Fruit fly (Drosophila melanogaster) whole organism, embryonic: ENCODE results near the gene Cyp6v1.

ENCODE experiments used
- Atf-2 ChIP-seq: fragments of 200-800 bp; sonication (Bioruptor generic); optimal IDR thresholded peaks from 2 replicates; lab custom pipeline; 2016; ENCODE audit warnings: missing biosample characterization, missing genetic modification characterization
- BEAF-32 ChIP-seq: fragments of 200-800 bp; sonication (Bioruptor generic); optimal IDR thresholded peaks from 3 replicates; lab custom pipeline; 2017; ENCODE audit warnings: missing biosample characterization, missing genetic modification characterization, mild to moderate bottlenecking, moderate library complexity, missing genetic modification reagents
- CG11695 ChIP-seq: fragments of 200-800 bp; sonication (Bioruptor generic); IDR thresholded peaks from 3 replicates; pipeline ENCODE4 v1.3.6; 2022; ENCODE audit warnings: missing biosample characterization, missing genetic modification characterization
- CG11723 ChIP-seq: fragments of 200-800 bp; sonication (Bioruptor generic); optimal IDR thresholded peaks from 2 replicates; lab custom pipeline; 2017; ENCODE audit warnings: missing biosample characterization, mild to moderate bottlenecking, missing genetic modification characterization
- CG12236 ChIP-seq: fragments of 200-800 bp; sonication (Bioruptor generic); optimal IDR thresholded peaks from 2 replicates; lab custom pipeline; 2016; ENCODE audit warnings: missing biosample characterization, missing genetic modification characterization
- CG14050 ChIP-seq: fragments of 200-800 bp; sonication (Bioruptor generic); IDR thresholded peaks from 3 replicates; pipeline ENCODE4 v1.3.6; 2022; ENCODE audit warnings: missing biosample characterization, missing genetic modification characterization
- CG17385 ChIP-seq: fragments of 200-800 bp; sonication (Bioruptor generic); optimal IDR thresholded peaks from 3 replicates; lab custom pipeline; 2018; ENCODE audit warnings: missing biosample characterization, mild to moderate bottlenecking, missing genetic modification characterization
- CG17912 ChIP-seq: fragments of 200-800 bp; sonication (Bioruptor generic); optimal IDR thresholded peaks from 2 replicates; lab custom pipeline; 2018; ENCODE audit warnings: missing biosample characterization, mild to moderate bottlenecking, missing genetic modification characterization
- CG2120 ChIP-seq: fragments of 200-800 bp; sonication (Bioruptor generic); optimal IDR thresholded peaks from 3 replicates; lab custom pipeline; 2016; ENCODE audit warnings: missing biosample characterization, missing genetic modification characterization
- CG2129 ChIP-seq: fragments of 200-800 bp; sonication (Bioruptor generic); IDR thresholded peaks from 2 replicates; pipeline ENCODE4 v1.3.6; 2022; ENCODE audit warnings: missing biosample characterization, missing genetic modification characterization; ENCODE audit not compliant: partially characterized antibody
- CG3995 ChIP-seq: fragments of 200-800 bp; sonication (Bioruptor generic); optimal IDR thresholded peaks from 3 replicates; lab custom pipeline; 2016; ENCODE audit warnings: missing biosample characterization, missing genetic modification characterization
- CG42726 ChIP-seq: fragments of 200-800 bp; sonication (Bioruptor generic); IDR thresholded peaks from 2 replicates; pipeline ENCODE4 v1.3.6; 2022; ENCODE audit warnings: missing biosample characterization, missing genetic modification characterization; ENCODE audit not compliant: partially characterized antibody
- CG4282 ChIP-seq: fragments of 200-800 bp; sonication (Bioruptor generic); optimal IDR thresholded peaks from 2 replicates; lab custom pipeline; 2016; ENCODE audit warnings: missing biosample characterization, missing genetic modification characterization
- CG5953 ChIP-seq: fragments of 200-800 bp; sonication (Bioruptor generic); IDR thresholded peaks from 2 replicates; pipeline ENCODE4 v1.3.6; 2022; ENCODE audit warnings: missing biosample characterization, missing genetic modification characterization
- CG6254 ChIP-seq: fragments of 200-800 bp; sonication (Bioruptor generic); optimal IDR thresholded peaks from 3 replicates; lab custom pipeline; 2017; ENCODE audit warnings: mild to moderate bottlenecking, missing biosample characterization, missing genetic modification reagents, missing genetic modification characterization
- CG8089 ChIP-seq: fragments of 200-800 bp; sonication (Bioruptor generic); optimal IDR thresholded peaks from 3 replicates; lab custom pipeline; 2016; ENCODE audit warnings: missing biosample characterization, missing genetic modification characterization
- CG9437 ChIP-seq: fragments of 200-800 bp; sonication (Bioruptor generic); optimal IDR thresholded peaks from 2 replicates; lab custom pipeline; 2018; ENCODE audit warnings: missing biosample characterization, mild to moderate bottlenecking, missing genetic modification characterization
- CHES-1-like ChIP-seq: fragments of 200-800 bp; sonication (Bioruptor generic); optimal IDR thresholded peaks from 2 replicates; lab custom pipeline; 2016; ENCODE audit warnings: missing biosample characterization, missing genetic modification characterization
- D19B ChIP-seq: fragments of 200-800 bp; sonication (Bioruptor generic); optimal IDR thresholded peaks from 2 replicates; lab custom pipeline; 2017; ENCODE audit warnings: missing biosample characterization, mild to moderate bottlenecking, missing genetic modification characterization
- Dfd ChIP-seq, 2 experiments: fragments of >200 bp; optimal IDR thresholded peaks; 2 replicates each; lab custom pipeline; 2017; ENCODE audit warnings: missing biosample characterization in 2 of 2, missing genetic modification characterization in 2 of 2
- Dip2 ChIP-seq: fragments of 200-800 bp; sonication (Bioruptor generic); IDR thresholded peaks from 2 replicates; pipeline ENCODE4 v1.3.6; 2022; ENCODE audit warnings: missing biosample characterization, missing genetic modification characterization
- Ets97D ChIP-seq: fragments of 200-800 bp; sonication (Bioruptor generic); optimal IDR thresholded peaks from 3 replicates; lab custom pipeline; 2016; ENCODE audit warnings: missing biosample characterization, missing genetic modification characterization
- Fer2 ChIP-seq: fragments of 200-800 bp; sonication (Bioruptor generic); optimal IDR thresholded peaks from 2 replicates; lab custom pipeline; 2018; ENCODE audit warnings: missing biosample characterization, mild to moderate bottlenecking, missing genetic modification characterization, moderate library complexity
- Fer3 ChIP-seq: fragments of 200-800 bp; sonication (Bioruptor generic); optimal IDR thresholded peaks from 2 replicates; lab custom pipeline; 2018; ENCODE audit warnings: missing biosample characterization, mild to moderate bottlenecking, missing genetic modification characterization, moderate library complexity
- Gug ChIP-seq: fragments of 200-800 bp; sonication (Bioruptor generic); IDR thresholded peaks from 4 replicates; pipeline ENCODE4 v1.3.6; 2022; ENCODE audit warnings: missing biosample characterization, missing genetic modification characterization
- H2.0 ChIP-seq: fragments of 200-800 bp; sonication (Bioruptor generic); IDR thresholded peaks from 2 replicates; pipeline ENCODE4 v1.3.6; 2022; ENCODE audit warnings: missing biosample characterization, missing genetic modification characterization
- Hand ChIP-seq: fragments of 200-800 bp; sonication (Bioruptor generic); optimal IDR thresholded peaks from 2 replicates; lab custom pipeline; 2017; ENCODE audit warnings: mild to moderate bottlenecking, missing biosample characterization, missing genetic modification reagents, missing genetic modification characterization
- Hmr ChIP-seq: fragments of 200-800 bp; sonication (Bioruptor generic); optimal IDR thresholded peaks from 3 replicates; lab custom pipeline; 2017; ENCODE audit warnings: mild to moderate bottlenecking, missing biosample characterization, missing genetic modification reagents, missing genetic modification characterization
- Hr51 ChIP-seq, 2 experiments: fragments of 200-800 bp; sonication (Bioruptor generic); optimal IDR thresholded peaks; 2 replicates in 1 of 2; 3 replicates in 1 of 2; lab custom pipeline; 2016 to 2018; ENCODE audit warnings: missing biosample characterization in 2 of 2, missing genetic modification characterization in 2 of 2, mild to moderate bottlenecking in 1 of 2, moderate library complexity in 1 of 2
- Nf-YC ChIP-seq: fragments of 200-800 bp; optimal IDR thresholded peaks from 3 replicates; lab custom pipeline; 2019; ENCODE audit warnings: missing biosample characterization, mild to moderate bottlenecking, missing genetic modification characterization, moderate library complexity
- Oaz ChIP-seq: fragments of 200-800 bp; sonication (Bioruptor generic); IDR thresholded peaks from 2 replicates; pipeline ENCODE4 v1.3.6; 2022; ENCODE audit warnings: missing biosample characterization, missing genetic modification characterization
- Scr ChIP-seq: fragments of 200-800 bp; sonication (Bioruptor generic); IDR thresholded peaks from 2 replicates; pipeline ENCODE4 v1.3.6; 2022; ENCODE audit warnings: missing biosample characterization, missing genetic modification characterization; ENCODE audit not compliant: partially characterized antibody
- amos ChIP-seq: fragments of 200-800 bp; sonication (Bioruptor generic); IDR thresholded peaks from 2 replicates; pipeline ENCODE4 v1.3.6; 2022; ENCODE audit warnings: missing biosample characterization, missing genetic modification characterization; ENCODE audit not compliant: partially characterized antibody
- ash1 ChIP-seq: fragments of 200-800 bp; sonication (Bioruptor generic); optimal IDR thresholded peaks from 2 replicates; lab custom pipeline; 2018; ENCODE audit warnings: missing biosample characterization, mild to moderate bottlenecking, missing genetic modification characterization
- cato ChIP-seq: fragments of 200-800 bp; sonication (Bioruptor generic); optimal IDR thresholded peaks from 2 replicates; lab custom pipeline; 2016; ENCODE audit warnings: missing biosample characterization, missing genetic modification characterization, borderline replicate concordance
- fd102C ChIP-seq: fragments of 200-800 bp; sonication (Bioruptor generic); optimal IDR thresholded peaks from 2 replicates; lab custom pipeline; 2018; ENCODE audit warnings: missing biosample characterization, mild to moderate bottlenecking, missing genetic modification characterization, moderate library complexity
- fd3F ChIP-seq: fragments of 200-800 bp; sonication (Bioruptor generic); optimal IDR thresholded peaks from 2 replicates; lab custom pipeline; 2018; ENCODE audit warnings: missing biosample characterization, mild to moderate bottlenecking, missing genetic modification characterization, moderate library complexity
- klu ChIP-seq: fragments of 200-800 bp; sonication (Bioruptor generic); IDR thresholded peaks from 2 replicates; pipeline ENCODE4 v1.3.6; 2022; ENCODE audit warnings: missing biosample characterization, missing genetic modification characterization
- mirr ChIP-seq: fragments of 200-800 bp; sonication (Bioruptor generic); optimal IDR thresholded peaks from 3 replicates; lab custom pipeline; 2018; ENCODE audit warnings: missing biosample characterization, mild to moderate bottlenecking, missing genetic modification characterization
- pb ChIP-seq: fragments of 200-800 bp; sonication (Bioruptor generic); optimal IDR thresholded peaks from 3 replicates; lab custom pipeline; 2016; ENCODE audit warnings: missing biosample characterization, missing genetic modification characterization
- phol ChIP-seq: fragments of 200-800 bp; sonication (Bioruptor generic); optimal IDR thresholded peaks from 3 replicates; lab custom pipeline; 2018; ENCODE audit warnings: missing biosample characterization, mild to moderate bottlenecking, missing genetic modification characterization, moderate library complexity
- pzg ChIP-seq: fragments of 200-800 bp; sonication (Bioruptor generic); optimal IDR thresholded peaks from 3 replicates; lab custom pipeline; 2018; ENCODE audit warnings: missing biosample characterization, mild to moderate bottlenecking, missing genetic modification characterization, moderate library complexity
- ro ChIP-seq: fragments of 200-800 bp; sonication (Bioruptor generic); IDR thresholded peaks from 2 replicates; pipeline ENCODE4 v1.3.6; 2022; ENCODE audit warnings: missing biosample characterization, missing genetic modification characterization
- scrt ChIP-seq: fragments of 200-800 bp; sonication (Bioruptor generic); optimal IDR thresholded peaks from 2 replicates; lab custom pipeline; 2018; ENCODE audit warnings: missing biosample characterization, mild to moderate bottlenecking, missing genetic modification characterization, moderate library complexity
- sisA ChIP-seq: fragments of 200-800 bp; sonication (Bioruptor generic); IDR thresholded peaks from 2 replicates; pipeline ENCODE4 v1.3.6; 2022; ENCODE audit warnings: missing biosample characterization, missing genetic modification characterization
- tll ChIP-seq, 2 experiments: fragments of 200-800 bp in 1 of 2; fragments of >200 bp in 1 of 2; sonication (Bioruptor generic) in 1 of 2; optimal IDR thresholded peaks; 2 replicates each; lab custom pipeline; 2017 to 2019; ENCODE audit warnings: missing biosample characterization in 2 of 2, missing genetic modification characterization in 2 of 2, mild to moderate bottlenecking in 1 of 2, moderate library complexity in 1 of 2
- tx ChIP-seq: fragments of 200-800 bp; sonication (Bioruptor generic); optimal IDR thresholded peaks from 2 replicates; lab custom pipeline; 2016; ENCODE audit warnings: missing biosample characterization, missing genetic modification characterization
- yki ChIP-seq: fragments of >200 bp; optimal IDR thresholded peaks from 3 replicates; lab custom pipeline; 2018
- zfh2 ChIP-seq: fragments of 200-800 bp; sonication (Bioruptor generic); optimal IDR thresholded peaks from 2 replicates; lab custom pipeline; 2016; ENCODE audit warnings: missing biosample characterization, missing genetic modification characterization

The Cyp6v1 gene

dm6 chrX:20656535-20657350 lies at the start of gene Cyp6v1 (continued):
- no peak for TF ChIP-seq Ets97D (GFP tag; lab: Kevin White, UChicago)
- TF ChIP-seq sisA (GFP tag; lab: Robert Waterston, UW): 0 out of 2 replicates have a peak, but pooled peaks have one; percentile 36
- TF ChIP-seq amos (GFP tag; lab: Robert Waterston, UW): no peak
- TF ChIP-seq Gug (GFP tag; lab: Robert Waterston, UW): 0 out of 4 replicates have a peak, but pooled peaks have one; percentile 6
- TF ChIP-seq CG17385: peak; percentile 39
- peak; percentile 7 for TF ChIP-seq Nf-YC
- TF ChIP-seq Fer3 (tag; lab: Kevin White, UChicago): no peak
- peak; percentile 19 for TF ChIP-seq cato (GFP tag; lab: Kevin White, UChicago)
- no peak for TF ChIP-seq CG11695
- TF ChIP-seq CHES-1-like: no peak
- TF ChIP-seq fd102C: no peak
- no peak for TF ChIP-seq Dfd (GFP tag; optimal IDR thresholded peaks at IDR 0.05; lab: Kevin White, UChicago)
- no peak for TF ChIP-seq Oaz (GFP tag; lab: Robert Waterston, UW)
- no peak for TF ChIP-seq CG12236 (GFP tag; lab: Kevin White, UChicago)
- no peak for TF ChIP-seq Dip2 (GFP tag; lab: Robert Waterston, UW)
- no peak for TF ChIP-seq yki (lab: Kevin White, UChicago)
- TF ChIP-seq Scr: no peak
- TF ChIP-seq zfh2 (GFP tag; lab: Kevin White, UChicago): peak; percentile 39
- no peak for TF ChIP-seq CG5953 (GFP tag; lab: Robert Waterston, UW)
- no peak for TF ChIP-seq CG17912
- no peak for TF ChIP-seq ro (GFP tag; lab: Robert Waterston, UW)
- peak; percentile 15 for TF ChIP-seq fd3F
- TF ChIP-seq CG2129 (GFP tag; lab: Robert Waterston, UW): no peak
- TF ChIP-seq CG14050 (GFP tag; lab: Robert Waterston, UW): no peak
- TF ChIP-seq Hr51 (GFP tag; optimal IDR thresholded peaks at IDR 0.05; lab: Kevin White, UChicago): peak in 1 of 2 experiments; percentile 49
- TF ChIP-seq CG3995 (GFP tag; lab: Kevin White, UChicago): no peak
- TF ChIP-seq CG2120 (GFP tag; lab: Kevin White, UChicago): peak; percentile 69
- no peak for TF ChIP-seq Atf-2
- TF ChIP-seq Fer2 (tag; lab: Kevin White, UChicago): no peak
- TF ChIP-seq CG9437 (GFP tag; lab: Kevin White, UChicago): peak; percentile 36
- TF ChIP-seq klu (GFP tag; lab: Robert Waterston, UW): 0 out of 2 replicates have a peak, but pooled peaks have one; percentile 19
- TF ChIP-seq CG8089: no peak
- no peak for TF ChIP-seq CG42726 (GFP tag; lab: Robert Waterston, UW)
- TF ChIP-seq CG6254 (GFP tag; lab: Kevin White, UChicago): no peak
- TF ChIP-seq tll (GFP tag; optimal IDR thresholded peaks at IDR 0.05; lab: Kevin White, UChicago): no peak
- TF ChIP-seq scrt (GFP tag; lab: Kevin White, UChicago): no peak
- TF ChIP-seq CG11723 (GFP tag; lab: Kevin White, UChicago): peak; percentile 20
- TF ChIP-seq BEAF-32 (GFP tag; lab: Kevin White, UChicago): no peak
- TF ChIP-seq tx (GFP tag; lab: Kevin White, UChicago): no peak
- peak; percentile 54 for TF ChIP-seq D19B (GFP tag; lab: Kevin White, UChicago)
- TF ChIP-seq phol (tag; lab: Kevin White, UChicago): peak; percentile 33
- TF ChIP-seq Hand (GFP tag; lab: Kevin White, UChicago): peak; percentile 36
- TF ChIP-seq pzg (GFP tag; lab: Kevin White, UChicago): no peak
- no peak for TF ChIP-seq CG4282 (GFP tag; lab: Kevin White, UChicago)
- TF ChIP-seq H2.0 (GFP tag; lab: Robert Waterston, UW): no peak
- no peak for TF ChIP-seq pb (GFP tag; lab: Kevin White, UChicago)
- TF ChIP-seq mirr (GFP tag; lab: Kevin White, UChicago): no peak
- peak; percentile 62 for TF ChIP-seq Hmr (GFP tag; lab: Kevin White, UChicago)
- TF ChIP-seq ash1 (GFP tag; lab: Kevin White, UChicago): no peak
